3 worm cellular contexts compared by ENCODE assay signal in genomic region chrIV:15398643-15399042, ce11.
TF ChIP-seq lines count a peak whose summit lies in the region.

No protein-coding gene starts in this region.

TF ChIP-seq in whole organism, L1 larva, 84 proteins besides CTCF, POLR2A, EP300 and RAD21 (continued from another document):
- TF ChIP-seq lin-35 (GFP tag; optimal IDR thresholded peaks at IDR 0.05; lab: Kevin White, UChicago) (peak in 1 of 2 experiments; percentile 78), lin-13 (GFP tag; optimal IDR thresholded peaks at IDR 0.05; lab: Kevin White, UChicago) (peak; percentile 17), C04F5.9 (tag; optimal IDR thresholded peaks at IDR 0.05; lab: Kevin White, UChicago) (no peak), ztf-11 (tag; optimal IDR thresholded peaks at IDR 0.05; lab: Kevin White, UChicago) (no peak), mep-1 (tag; optimal IDR thresholded peaks at IDR 0.05; lab: Kevin White, UChicago) (peak; percentile 13), C34B4.2 (tag; optimal IDR thresholded peaks at IDR 0.05; lab: Kevin White, UChicago) (no peak), swsn-7 (tag; optimal IDR thresholded peaks at IDR 0.05; lab: Kevin White, UChicago) (peak; percentile 23), blmp-1 (tag; optimal IDR thresholded peaks at IDR 0.05; lab: Kevin White, UChicago) (peak; percentile 87), alr-1 (tag; optimal IDR thresholded peaks at IDR 0.05; lab: Kevin White, UChicago; ENCODE audit: borderline replicate concordance) (no peak), jun-1 (tag; optimal IDR thresholded peaks at IDR 0.05; lab: Kevin White, UChicago) (peak; percentile 19), nhr-90 (tag; optimal IDR thresholded peaks at IDR 0.05; lab: Kevin White, UChicago; ENCODE audit: poor library complexity) (peak; percentile 80), hpl-2 (GFP tag; optimal IDR thresholded peaks at IDR 0.05; lab: Kevin White, UChicago) (peak; percentile 18), ceh-8 (GFP tag; optimal IDR thresholded peaks at IDR 0.05; lab: Kevin White, UChicago) (no peak), nhr-47 (tag; optimal IDR thresholded peaks at IDR 0.05; lab: Kevin White, UChicago) (peak; percentile 45), vab-15 (tag; optimal IDR thresholded peaks at IDR 0.05; lab: Kevin White, UChicago) (no peak), nhr-20 (tag; optimal IDR thresholded peaks at IDR 0.05; lab: Kevin White, UChicago) (peak; percentile 88), snpc-4 (tag; optimal IDR thresholded peaks at IDR 0.05; lab: Kevin White, UChicago) (peak; percentile 12), mef-2 (tag; optimal IDR thresholded peaks at IDR 0.05; lab: Kevin White, UChicago) (no peak), ceh-63 (GFP tag; optimal IDR thresholded peaks at IDR 0.05; lab: Kevin White, UChicago) (no peak), nhr-19 (GFP tag; conservative IDR thresholded peaks at IDR 0.05; lab: Robert Waterston, UW) (peak; percentile 54), nhr-85 (tag; lab: Kevin White, UChicago) (peak; percentile 99), hlh-4 (tag; optimal IDR thresholded peaks at IDR 0.05; lab: Kevin White, UChicago) (no peak), ceh-82 (tag; optimal IDR thresholded peaks at IDR 0.05; lab: Kevin White, UChicago) (no peak), dpl-1 (GFP tag; optimal IDR thresholded peaks at IDR 0.05; lab: Kevin White, UChicago) (peak in 2 of 3 experiments; percentile 7 to 48), tbx-2 (tag; optimal IDR thresholded peaks at IDR 0.05; lab: Kevin White, UChicago) (peak; percentile 43), nhr-237 (tag; optimal IDR thresholded peaks at IDR 0.05; lab: Kevin White, UChicago) (peak; percentile 31), nhr-71 (tag; optimal IDR thresholded peaks at IDR 0.05; lab: Kevin White, UChicago) (peak; percentile 78)

TF ChIP-seq in whole organism, L2 larva, 48 proteins besides CTCF, POLR2A, EP300 and RAD21 (continued from another document):
- TF ChIP-seq ztf-1 (GFP tag; conservative IDR thresholded peaks at IDR 0.05; lab: Robert Waterston, UW) (no peak), egl-27 (tag; optimal IDR thresholded peaks at IDR 0.05; lab: Kevin White, UChicago) (peak; percentile 56), alr-1 (tag; optimal IDR thresholded peaks at IDR 0.05; lab: Kevin White, UChicago) (no peak), lin-39 (tag; optimal IDR thresholded peaks at IDR 0.05; lab: Kevin White, UChicago) (no peak), lsy-2 (tag; optimal IDR thresholded peaks at IDR 0.05; lab: Kevin White, UChicago) (peak in 1 of 2 experiments; percentile 42), F13H6.1 (tag; optimal IDR thresholded peaks at IDR 0.05; lab: Kevin White, UChicago) (no peak), nhr-6 (tag; optimal IDR thresholded peaks at IDR 0.05; lab: Kevin White, UChicago) (no peak), ama-1 (optimal IDR thresholded peaks at IDR 0.05; lab: Kevin White, UChicago) (no peak), gmeb-1 (tag; optimal IDR thresholded peaks at IDR 0.05; lab: Kevin White, UChicago) (peak; percentile 69), unc-39 (tag; optimal IDR thresholded peaks at IDR 0.05; lab: Kevin White, UChicago) (no peak), nhr-237 (tag; optimal IDR thresholded peaks at IDR 0.05; lab: Kevin White, UChicago) (no peak), lin-11 (tag; optimal IDR thresholded peaks at IDR 0.05; lab: Kevin White, UChicago) (no peak), R02D3.7 (tag; optimal IDR thresholded peaks at IDR 0.05; lab: Kevin White, UChicago) (no peak), aly-2 (tag; optimal IDR thresholded peaks at IDR 0.05; lab: Kevin White, UChicago) (no peak), nhr-77 (tag; optimal IDR thresholded peaks at IDR 0.05; lab: Kevin White, UChicago) (no peak), snpc-4 (tag; optimal IDR thresholded peaks at IDR 0.05; lab: Kevin White, UChicago) (no peak), ceh-82 (tag; optimal IDR thresholded peaks at IDR 0.05; lab: Kevin White, UChicago) (no peak), nhr-23 (tag; optimal IDR thresholded peaks at IDR 0.05; lab: Kevin White, UChicago) (no peak), nhr-10 (tag; optimal IDR thresholded peaks at IDR 0.05; lab: Kevin White, UChicago) (no peak), ceh-16 (tag; optimal IDR thresholded peaks at IDR 0.05; lab: Kevin White, UChicago) (no peak), mab-5 (tag; optimal IDR thresholded peaks at IDR 0.05; lab: Kevin White, UChicago) (no peak), nhr-25 (tag; optimal IDR thresholded peaks at IDR 0.05; lab: Kevin White, UChicago) (peak; percentile 86), skn-1 (tag; optimal IDR thresholded peaks at IDR 0.05; lab: Kevin White, UChicago) (no peak), lin-13 (GFP tag; optimal IDR thresholded peaks at IDR 0.05; lab: Kevin White, UChicago) (no peak), zag-1 (tag; optimal IDR thresholded peaks at IDR 0.05; lab: Kevin White, UChicago) (no peak), mdl-1 (tag; optimal IDR thresholded peaks at IDR 0.05; lab: Kevin White, UChicago) (no peak), C34F6.9 (tag; optimal IDR thresholded peaks at IDR 0.05; lab: Kevin White, UChicago) (no peak), fos-1 (tag; optimal IDR thresholded peaks at IDR 0.05; lab: Kevin White, UChicago) (peak; percentile 25), sem-4 (tag; optimal IDR thresholded peaks at IDR 0.05; lab: Kevin White, UChicago) (no peak), blmp-1 (tag; optimal IDR thresholded peaks at IDR 0.05; lab: Kevin White, UChicago; ENCODE audit: insufficient read depth) (peak; percentile 73), sma-9 (GFP tag; optimal IDR thresholded peaks at IDR 0.05; lab: Kevin White, UChicago) (peak; percentile 62), sma-9 (tag; optimal IDR thresholded peaks at IDR 0.05; lab: Kevin White, UChicago) (no peak)

TF ChIP-seq in whole organism, L4 larva, 104 proteins besides CTCF, POLR2A, EP300 and RAD21 (continued from another document):
- TF ChIP-seq zag-1 (tag; optimal IDR thresholded peaks at IDR 0.05; lab: Kevin White, UChicago) = no peak
- TF ChIP-seq nhr-237 (tag; optimal IDR thresholded peaks at IDR 0.05; lab: Kevin White, UChicago) = no peak
- no peak for TF ChIP-seq nhr-6 (tag; optimal IDR thresholded peaks at IDR 0.05; lab: Kevin White, UChicago)
- TF ChIP-seq dve-1 (tag; optimal IDR thresholded peaks at IDR 0.05; lab: Kevin White, UChicago; ENCODE audit: insufficient read depth) = peak; percentile 50
- peak in 1 of 2 experiments; percentile 71 for TF ChIP-seq mdl-1 (tag; optimal IDR thresholded peaks at IDR 0.05; lab: Kevin White, UChicago)
- TF ChIP-seq daf-8 (GFP tag; IDR thresholded peaks at IDR 0.05; lab: Robert Waterston, UW) = no peak
- TF ChIP-seq unc-130 (GFP tag; optimal IDR thresholded peaks at IDR 0.05; lab: Kevin White, UChicago) = no peak
- TF ChIP-seq fos-1 (tag; optimal IDR thresholded peaks at IDR 0.05; lab: Kevin White, UChicago) = no peak
- no peak for TF ChIP-seq mdt-29 (GFP tag; IDR thresholded peaks at IDR 0.05; lab: Robert Waterston, UW)
- no peak for TF ChIP-seq F10B5.3 (tag; optimal IDR thresholded peaks at IDR 0.05; lab: Kevin White, UChicago)
- TF ChIP-seq aha-1 (tag; lab: Kevin White, UChicago) = no peak
- peak; percentile 78 for TF ChIP-seq ceh-20 (GFP tag; IDR thresholded peaks at IDR 0.05; lab: Robert Waterston, UW)
- no peak for TF ChIP-seq nhr-111 (GFP tag; optimal IDR thresholded peaks at IDR 0.05; lab: Kevin White, UChicago)
- no peak for TF ChIP-seq nhr-25 (tag; optimal IDR thresholded peaks at IDR 0.05; lab: Kevin White, UChicago; ENCODE audit: borderline replicate concordance, insufficient read depth)
- TF ChIP-seq ZK337.2 (GFP tag; IDR thresholded peaks at IDR 0.05; lab: Robert Waterston, UW) = no peak
- TF ChIP-seq lin-39 (tag; optimal IDR thresholded peaks at IDR 0.05; lab: Kevin White, UChicago) = no peak
- TF ChIP-seq vab-7 (GFP tag; IDR thresholded peaks at IDR 0.05; lab: Robert Waterston, UW) = no peak
- TF ChIP-seq zip-2 (tag; optimal IDR thresholded peaks at IDR 0.05; lab: Kevin White, UChicago) = no peak
- no peak for TF ChIP-seq F44E2.7 (GFP tag; IDR thresholded peaks at IDR 0.05; lab: Robert Waterston, UW)
- TF ChIP-seq lin-15B (tag; optimal IDR thresholded peaks at IDR 0.05; lab: Kevin White, UChicago) = no peak
- TF ChIP-seq D1046.2 (GFP tag; IDR thresholded peaks at IDR 0.05; lab: Robert Waterston, UW) = no peak
- no peak for TF ChIP-seq daf-12 (tag; optimal IDR thresholded peaks at IDR 0.05; lab: Kevin White, UChicago)
- TF ChIP-seq nhr-48 (tag; optimal IDR thresholded peaks at IDR 0.05; lab: Kevin White, UChicago) = peak; percentile 67
- TF ChIP-seq tra-1 (GFP tag; IDR thresholded peaks at IDR 0.05; lab: Robert Waterston, UW) = 0 out of 2 replicates have a peak, but pooled peaks have one; percentile 9
- TF ChIP-seq lsy-2 (tag; optimal IDR thresholded peaks at IDR 0.05; lab: Kevin White, UChicago) = peak in 1 of 2 experiments; percentile 7
- TF ChIP-seq attf-4 (tag; optimal IDR thresholded peaks at IDR 0.05; lab: Kevin White, UChicago) = no peak
- no peak; the same call in 1 of the 2 replicates for TF ChIP-seq set-16 (GFP tag; IDR thresholded peaks at IDR 0.05; lab: Robert Waterston, UW)
- no peak for TF ChIP-seq daf-19 (GFP tag; conservative IDR thresholded peaks at IDR 0.05; lab: Robert Waterston, UW)
- peak; percentile 51 for TF ChIP-seq mep-1 (tag; optimal IDR thresholded peaks at IDR 0.05; lab: Kevin White, UChicago)
- no peak for TF ChIP-seq daf-16 (GFP tag; optimal IDR thresholded peaks at IDR 0.05; lab: Kevin White, UChicago)
- TF ChIP-seq daf-16 (tag; optimal IDR thresholded peaks at IDR 0.05; lab: Kevin White, UChicago) = no peak
- TF ChIP-seq dmd-8 (GFP tag; IDR thresholded peaks at IDR 0.05; lab: Robert Waterston, UW) = no peak
